Worm (Caenorhabditis elegans): ENCODE results near the gene R09A8.9.

The R09A8.9 gene

DNA sequence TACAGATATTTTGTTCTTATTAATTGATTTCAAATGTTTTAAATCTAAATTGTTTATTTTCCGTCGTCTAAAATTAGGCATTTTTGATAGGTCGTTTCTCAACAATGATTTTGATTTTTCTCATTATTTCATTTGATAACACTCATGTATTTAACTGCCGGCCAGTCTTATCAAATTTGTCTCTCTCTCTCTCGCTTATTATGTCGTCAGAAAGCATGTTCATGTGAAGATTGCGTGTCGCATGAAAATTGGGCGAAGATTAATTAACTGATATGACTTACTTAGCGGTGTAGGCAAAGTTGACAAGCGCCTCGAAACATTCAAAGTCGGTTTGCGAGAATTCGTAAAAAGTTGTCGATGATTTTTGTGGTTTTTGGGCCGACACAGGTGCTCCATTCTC, 24.1 kb downstream of the R09A8.9 start (continued):
- TF ChIP-seq elt-3 (tag; optimal IDR thresholded peaks at IDR 0.05) (peak in 5 of 6 experiments; percentile 22 to 88 (median 32)), sox-4 (tag; optimal IDR thresholded peaks at IDR 0.05) (no peak), elt-2 (tag; optimal IDR thresholded peaks at IDR 0.05) (peak; percentile 86), nhr-76 (tag; optimal IDR thresholded peaks at IDR 0.05) (no peak), fos-1 (tag; optimal IDR thresholded peaks at IDR 0.05) (no peak), hlh-4 (tag; optimal IDR thresholded peaks at IDR 0.05) (no peak), ceh-82 (tag; optimal IDR thresholded peaks at IDR 0.05) (no peak), grh-1 (GFP tag; IDR thresholded peaks at IDR 0.05) (no peak), jun-1 (tag; optimal IDR thresholded peaks at IDR 0.05) (peak; percentile 5), pax-3 (tag; optimal IDR thresholded peaks at IDR 0.05) (no peak), unc-98 (GFP tag; IDR thresholded peaks at IDR 0.05) (no peak), lin-13 (GFP tag; optimal IDR thresholded peaks at IDR 0.05) (no peak), nhr-11 (tag; optimal IDR thresholded peaks at IDR 0.05) (no peak), sup-37 (GFP tag; optimal IDR thresholded peaks at IDR 0.05) (no peak), lin-35 (GFP tag; optimal IDR thresholded peaks at IDR 0.05) (peak in 1 of 2 experiments; percentile 9), nhr-28 (tag; optimal IDR thresholded peaks at IDR 0.05) (no peak), isw-1 (GFP tag; IDR thresholded peaks at IDR 0.05) (no peak), fkh-8 (tag; optimal IDR thresholded peaks at IDR 0.05) (no peak), F16B12.6 (tag; optimal IDR thresholded peaks at IDR 0.05) (no peak), sptf-1 (tag; optimal IDR thresholded peaks at IDR 0.05) (no peak), vab-15 (tag; optimal IDR thresholded peaks at IDR 0.05) (no peak), ceh-8 (GFP tag; optimal IDR thresholded peaks at IDR 0.05) (no peak), blmp-1 (tag; optimal IDR thresholded peaks at IDR 0.05) (peak; percentile 70), unc-130 (tag; optimal IDR thresholded peaks at IDR 0.05) (peak; percentile 9), aha-1 (tag; optimal IDR thresholded peaks at IDR 0.05) (no peak), aly-2 (tag; optimal IDR thresholded peaks at IDR 0.05) (no peak), ztf-11 (tag; optimal IDR thresholded peaks at IDR 0.05) (no peak), unc-86 (tag; optimal IDR thresholded peaks at IDR 0.05) (no peak), Y116A8C.19 (tag; optimal IDR thresholded peaks at IDR 0.05; ENCODE audit: borderline replicate concordance) (no peak), ceh-63 (GFP tag; optimal IDR thresholded peaks at IDR 0.05) (no peak), C16A3.4 (tag; optimal IDR thresholded peaks at IDR 0.05) (no peak)

DNA sequence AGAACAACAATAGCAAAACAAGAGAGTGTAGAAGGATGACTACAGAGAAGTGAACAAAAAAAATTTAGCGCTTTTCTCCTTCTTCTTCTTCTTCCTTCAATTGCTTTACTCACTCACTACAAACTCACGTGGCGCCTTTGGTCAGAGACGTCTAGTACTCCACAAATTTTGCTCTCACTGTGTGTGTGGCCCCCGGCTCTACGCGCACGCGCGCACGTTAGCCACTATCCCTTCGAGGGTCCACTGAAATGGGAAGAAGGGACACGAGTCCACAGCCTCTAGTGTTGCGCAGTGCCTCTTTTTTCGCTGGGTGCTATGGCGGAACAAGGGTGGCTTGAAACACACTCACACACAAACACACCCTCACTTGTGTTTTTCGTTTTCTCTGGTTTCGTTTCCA, 25.5 kb downstream of the R09A8.9 start:
- TF ChIP-seq sptf-1 (tag; optimal IDR thresholded peaks at IDR 0.05) (no peak), lin-39 (tag; optimal IDR thresholded peaks at IDR 0.05) (no peak), ztf-11 (tag; optimal IDR thresholded peaks at IDR 0.05) (no peak), nhr-71 (tag; optimal IDR thresholded peaks at IDR 0.05) (peak; percentile 35), elt-2 (tag; optimal IDR thresholded peaks at IDR 0.05) (no peak), mdl-1 (tag; optimal IDR thresholded peaks at IDR 0.05) (peak in 1 of 2 experiments; percentile 50), ceh-82 (tag; optimal IDR thresholded peaks at IDR 0.05) (peak; percentile 27 to 37 (median 33)), lin-14 (GFP tag; optimal IDR thresholded peaks at IDR 0.05) (peak; percentile 90), ets-5 (GFP tag; IDR thresholded peaks at IDR 0.05) (no peak), tlp-1 (tag; optimal IDR thresholded peaks at IDR 0.05) (no peak), dsc-1 (tag; optimal IDR thresholded peaks at IDR 0.05) (peak; percentile 30), pqm-1 (tag; optimal IDR thresholded peaks at IDR 0.05) (no peak), tbx-2 (tag; optimal IDR thresholded peaks at IDR 0.05) (peak; percentile 13), lin-35 (GFP tag; optimal IDR thresholded peaks at IDR 0.05) (peak in 1 of 2 experiments; percentile 19), sox-4 (tag; optimal IDR thresholded peaks at IDR 0.05) (no peak), F16B12.6 (tag; optimal IDR thresholded peaks at IDR 0.05) (no peak), xbp-1 (tag; optimal IDR thresholded peaks at IDR 0.05) (no peak), swsn-7 (tag; optimal IDR thresholded peaks at IDR 0.05) (peak; percentile 17), lir-3 (tag; optimal IDR thresholded peaks at IDR 0.05; ENCODE audit: poor library complexity) (no peak), unc-86 (tag; optimal IDR thresholded peaks at IDR 0.05) (peak; percentile 16), mab-9 (GFP tag; IDR thresholded peaks at IDR 0.05) (0 out of 2 replicates have a peak, but pooled peaks have one; percentile 25), nhr-19 (GFP tag; conservative IDR thresholded peaks at IDR 0.05) (no peak), ceh-8 (GFP tag; optimal IDR thresholded peaks at IDR 0.05) (no peak), rnt-1 (tag; optimal IDR thresholded peaks at IDR 0.05) (no peak), nhr-12 (tag; optimal IDR thresholded peaks at IDR 0.05) (no peak), nhr-84 (tag; optimal IDR thresholded peaks at IDR 0.05) (no peak), lsy-2 (tag; optimal IDR thresholded peaks at IDR 0.05) (peak in 1 of 2 experiments; percentile 29), grh-1 (GFP tag; IDR thresholded peaks at IDR 0.05) (no peak), aha-1 (tag; optimal IDR thresholded peaks at IDR 0.05) (no peak), unc-98 (GFP tag; IDR thresholded peaks at IDR 0.05) (no peak), alr-1 (tag; optimal IDR thresholded peaks at IDR 0.05; ENCODE audit: borderline replicate concordance) (no peak), isw-1 (GFP tag; IDR thresholded peaks at IDR 0.05) (no peak; the same call in 1 of the 2 replicates), nhr-47 (tag; optimal IDR thresholded peaks at IDR 0.05) (peak; percentile 17)

All from whole organism, L1 larva.